Worm (Caenorhabditis elegans) whole organism, midembryonic: ENCODE measurements around the gene neg-1.

Experiments
- T22C8.4 ChIP-seq: fragments of 200-800 bp; sonication (Bioruptor generic); IDR thresholded peaks from 2 replicates; pipeline ENCODE4 v1.3.6; 2022; ENCODE audit warnings: missing genetic modification characterization, missing compliant biosample characterization
- cog-1 ChIP-seq: sonication (generic microtip); optimal IDR thresholded peaks from 2 replicates; lab custom pipeline; 2016; ENCODE audit warnings: missing genetic modification characterization, missing compliant biosample characterization
- flt-1 ChIP-seq: fragments of 200-800 bp; sonication (Bioruptor generic); IDR thresholded peaks from 2 replicates; pipeline ENCODE4 v1.3.6; 2022; ENCODE audit warnings: missing genetic modification characterization, missing compliant biosample characterization
- klf-2 ChIP-seq: fragments of 200-800 bp; sonication (Bioruptor generic); conservative IDR thresholded peaks from 2 replicates; pipeline ENCODE4 v1.3.6; 2022; ENCODE audit warnings: missing genetic modification reagents, missing genetic modification characterization, missing compliant biosample characterization
- med-1 ChIP-seq: sonication (generic microtip); optimal IDR thresholded peaks from 2 replicates; lab custom pipeline; 2017; ENCODE audit warnings: missing genetic modification characterization, mild to moderate bottlenecking, missing compliant biosample characterization, antibody characterized with exemption, missing genetic modification reagents; ENCODE audit not compliant: insufficient read depth
- ref-1 ChIP-seq: fragments of 200-800 bp; sonication (Bioruptor generic); conservative IDR thresholded peaks from 2 replicates; pipeline ENCODE4 v1.3.6; 2022; ENCODE audit warnings: missing genetic modification reagents, missing genetic modification characterization, missing compliant biosample characterization
- tab-1 ChIP-seq: fragments of 200-800 bp; sonication (Bioruptor generic); IDR thresholded peaks from 2 replicates; pipeline ENCODE4 v1.3.6; 2022; ENCODE audit warnings: missing genetic modification characterization, missing compliant biosample characterization
- ztf-23 ChIP-seq: fragments of 200-800 bp; sonication (Bioruptor generic); IDR thresholded peaks from 2 replicates; pipeline ENCODE4 v1.3.6; 2022; ENCODE audit warnings: missing genetic modification reagents, missing genetic modification characterization, missing compliant biosample characterization
- ztf-29 ChIP-seq: fragments of 200-800 bp; sonication (Bioruptor generic); IDR thresholded peaks from 2 replicates; pipeline ENCODE4 v1.3.6; 2022; ENCODE audit warnings: missing genetic modification reagents, missing genetic modification characterization, missing compliant biosample characterization

DNA sequence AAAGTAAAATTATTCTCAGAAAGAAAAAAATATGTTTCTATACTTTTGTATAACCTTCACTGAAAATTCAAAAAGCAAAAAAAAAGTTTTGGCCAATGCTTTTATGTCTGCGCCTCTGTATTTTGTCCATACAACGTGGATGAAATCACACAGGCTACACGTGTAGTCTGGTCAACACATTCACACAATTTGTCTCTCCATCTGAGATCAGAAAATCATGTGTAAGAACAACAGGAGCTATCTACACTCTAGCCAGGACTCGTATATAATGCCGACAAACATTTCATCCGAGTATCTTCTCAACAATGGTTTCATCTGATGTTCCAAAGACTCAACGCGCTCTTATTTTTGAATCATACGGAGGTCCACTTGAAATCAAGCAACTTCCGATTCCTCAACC is 47.8 kb downstream of the neg-1 start, which contains the start of gene D2063.1:
- TF ChIP-seq T22C8.4 = no peak
- no peak for TF ChIP-seq ref-1 (GFP tag; lab: Robert Waterston, UW)
- TF ChIP-seq flt-1 (GFP tag; lab: Robert Waterston, UW) = no peak
- no peak for TF ChIP-seq ztf-23
- TF ChIP-seq cog-1 (tag; lab: Kevin White, UChicago) = no peak
- no peak for TF ChIP-seq ztf-29
- TF ChIP-seq klf-2 = no peak
- TF ChIP-seq tab-1 (GFP tag; lab: Robert Waterston, UW) = no peak
- no peak for TF ChIP-seq med-1 (GFP tag; lab: Kevin White, UChicago)
